Worm (Caenorhabditis elegans) whole organism, late embryonic: Measurements from ENCODE around the gene cyp-23A1.

ENCODE experiments used
- ceh-24 ChIP-seq: sonication (generic microtip); optimal IDR thresholded peaks from 2 replicates; lab custom pipeline; 2016; ENCODE audit warnings: mild to moderate bottlenecking, missing genetic modification characterization, missing compliant biosample characterization
- ceh-48 ChIP-seq: sonication (generic microtip); optimal IDR thresholded peaks from 2 replicates; lab custom pipeline; 2016; ENCODE audit warnings: missing genetic modification characterization, inconsistent platforms, missing compliant biosample characterization
- che-1 ChIP-seq: sonication (generic microtip); optimal IDR thresholded peaks from 2 replicates; lab custom pipeline; 2016; ENCODE audit warnings: mild to moderate bottlenecking, missing genetic modification characterization, missing compliant biosample characterization
- dve-1 ChIP-seq: sonication (generic microtip); optimal IDR thresholded peaks from 2 replicates; lab custom pipeline; 2017; ENCODE audit warnings: antibody characterized with exemption, mild to moderate bottlenecking, missing genetic modification characterization, missing compliant biosample characterization
- elt-2 ChIP-seq: sonication (generic microtip); optimal IDR thresholded peaks from 2 replicates; lab custom pipeline; 2016; ENCODE audit warnings: missing genetic modification reagents, missing genetic modification characterization, missing compliant biosample characterization
- pha-4 ChIP-seq: fragments of 150-350 bp; optimal IDR thresholded peaks from 2 replicates; lab custom pipeline; 2018; ENCODE audit warnings: missing biosample characterization, missing genetic modification reagents, missing genetic modification characterization

- no peak for TF ChIP-seq dve-1 (tag; lab: Kevin White, UChicago)
- no peak for TF ChIP-seq ceh-24
- TF ChIP-seq elt-2 (tag; lab: Kevin White, UChicago): no peak
- TF ChIP-seq pha-4 (tag; lab: Kevin White, UChicago): no peak
- TF ChIP-seq che-1 (tag; lab: Kevin White, UChicago): no peak
- TF ChIP-seq ceh-48 (tag; lab: Kevin White, UChicago): no peak
These were observed 6.4 kb downstream of the cyp-23A1 start, which contains the start of gene hlh-1 for ce11 chrII:4518300-4518907.
